Fruit fly (Drosophila melanogaster) whole organism, embryonic: ENCODE data around the gene MED14.

Experiments used
- Bgb ChIP-seq: fragments of 200-800 bp; sonication (Bioruptor generic); IDR thresholded peaks from 2 replicates; pipeline ENCODE4 v1.3.6; 2022; ENCODE audit warnings: missing biosample characterization, missing genetic modification characterization; ENCODE audit not compliant: partially characterized antibody
- BtbVII ChIP-seq: fragments of 200-800 bp; sonication (Bioruptor generic); optimal IDR thresholded peaks from 3 replicates; lab custom pipeline; 2017; ENCODE audit warnings: missing biosample characterization, mild to moderate bottlenecking, missing genetic modification characterization
- CG10366 ChIP-seq: fragments of 200-800 bp; sonication (Bioruptor generic); IDR thresholded peaks from 2 replicates; pipeline ENCODE4 v1.3.6; 2022; ENCODE audit warnings: missing biosample characterization, missing genetic modification characterization
- CG12104 ChIP-seq: fragments of 200-800 bp; sonication (Bioruptor generic); optimal IDR thresholded peaks from 3 replicates; lab custom pipeline; 2016; ENCODE audit warnings: missing biosample characterization, missing genetic modification characterization
- CG12391 ChIP-seq: fragments of 200-800 bp; sonication (Bioruptor generic); optimal IDR thresholded peaks from 3 replicates; lab custom pipeline; 2018; ENCODE audit warnings: missing biosample characterization, mild to moderate bottlenecking, missing genetic modification characterization, moderate library complexity
- CG12769 ChIP-seq: fragments of 200-800 bp; sonication (Bioruptor generic); optimal IDR thresholded peaks from 2 replicates; lab custom pipeline; 2019; ENCODE audit warnings: missing biosample characterization, mild to moderate bottlenecking, missing genetic modification characterization, moderate library complexity
- CG13775 ChIP-seq: fragments of 200-800 bp; sonication (Bioruptor generic); optimal IDR thresholded peaks from 3 replicates; lab custom pipeline; 2017; ENCODE audit warnings: missing biosample characterization, mild to moderate bottlenecking, missing genetic modification characterization
- CG14014 ChIP-seq: fragments of 200-800 bp; sonication (Bioruptor generic); IDR thresholded peaks from 2 replicates; pipeline ENCODE4 v1.3.6; 2022; ENCODE audit warnings: missing biosample characterization, missing genetic modification characterization
- CG16779 ChIP-seq: fragments of 200-800 bp; sonication (Bioruptor generic); IDR thresholded peaks from 2 replicates; pipeline ENCODE4 v1.3.6; 2022; ENCODE audit warnings: missing biosample characterization, missing genetic modification characterization
- CG16815 ChIP-seq: fragments of 200-800 bp; sonication (Bioruptor generic); optimal IDR thresholded peaks from 3 replicates; lab custom pipeline; 2017; ENCODE audit warnings: missing biosample characterization, mild to moderate bottlenecking, missing genetic modification characterization
- CG16863 ChIP-seq: fragments of 200-800 bp; sonication (Bioruptor generic); optimal IDR thresholded peaks from 3 replicates; lab custom pipeline; 2016; ENCODE audit warnings: missing biosample characterization, missing genetic modification characterization
- CG17359 ChIP-seq: fragments of 200-800 bp; sonication (Bioruptor generic); optimal IDR thresholded peaks from 3 replicates; lab custom pipeline; 2018; ENCODE audit warnings: missing biosample characterization, mild to moderate bottlenecking, missing genetic modification characterization, moderate library complexity
- CG2202 ChIP-seq: fragments of 200-800 bp; sonication (Bioruptor generic); optimal IDR thresholded peaks from 2 replicates; lab custom pipeline; 2018; ENCODE audit warnings: missing biosample characterization, mild to moderate bottlenecking, missing genetic modification characterization
- CG4424 ChIP-seq: fragments of 200-800 bp; sonication (Bioruptor generic); optimal IDR thresholded peaks from 3 replicates; lab custom pipeline; 2016; ENCODE audit warnings: missing biosample characterization, missing genetic modification characterization
- CG5245 ChIP-seq: fragments of 200-800 bp; sonication (Bioruptor generic); optimal IDR thresholded peaks from 3 replicates; lab custom pipeline; 2016; ENCODE audit warnings: missing biosample characterization, missing genetic modification characterization
- CG6254 ChIP-seq: fragments of 200-800 bp; sonication (Bioruptor generic); optimal IDR thresholded peaks from 3 replicates; lab custom pipeline; 2017; ENCODE audit warnings: mild to moderate bottlenecking, missing biosample characterization, missing genetic modification reagents, missing genetic modification characterization
- CG7372 ChIP-seq: fragments of 200-800 bp; sonication (Bioruptor generic); IDR thresholded peaks from 2 replicates; pipeline ENCODE4 v1.3.6; 2022; ENCODE audit warnings: missing biosample characterization, missing genetic modification characterization
- CG8478 ChIP-seq: fragments of >200 bp; optimal IDR thresholded peaks from 2 replicates; lab custom pipeline; 2018
- Camta ChIP-seq: fragments of 200-800 bp; sonication (Bioruptor generic); optimal IDR thresholded peaks from 2 replicates; lab custom pipeline; 2016; ENCODE audit warnings: missing biosample characterization, missing genetic modification characterization
- Dad ChIP-seq: fragments of 200-800 bp; sonication (Bioruptor generic); optimal IDR thresholded peaks from 3 replicates; lab custom pipeline; 2016; ENCODE audit warnings: missing biosample characterization, missing genetic modification characterization
- Dip2 ChIP-seq: fragments of 200-800 bp; sonication (Bioruptor generic); IDR thresholded peaks from 2 replicates; pipeline ENCODE4 v1.3.6; 2022; ENCODE audit warnings: missing biosample characterization, missing genetic modification characterization
- Dref ChIP-seq: fragments of 200-800 bp; sonication (Bioruptor generic); IDR thresholded peaks from 2 replicates; pipeline ENCODE4 v1.3.6; 2022; ENCODE audit warnings: missing biosample characterization, missing genetic modification characterization
- Hand ChIP-seq: fragments of 200-800 bp; sonication (Bioruptor generic); optimal IDR thresholded peaks from 2 replicates; lab custom pipeline; 2017; ENCODE audit warnings: mild to moderate bottlenecking, missing biosample characterization, missing genetic modification reagents, missing genetic modification characterization
- Meics ChIP-seq: fragments of 200-800 bp; sonication (Bioruptor generic); optimal IDR thresholded peaks from 2 replicates; lab custom pipeline; 2017; ENCODE audit warnings: missing biosample characterization, mild to moderate bottlenecking, missing genetic modification characterization
- Neu2 ChIP-seq: fragments of 200-800 bp; sonication (Bioruptor generic); optimal IDR thresholded peaks from 3 replicates; lab custom pipeline; 2016; ENCODE audit warnings: missing biosample characterization, missing genetic modification characterization, borderline replicate concordance
- Nf-YB ChIP-seq: fragments of 200-800 bp; sonication (Bioruptor generic); optimal IDR thresholded peaks from 3 replicates; lab custom pipeline; 2019; ENCODE audit warnings: missing biosample characterization, mild to moderate bottlenecking, missing genetic modification characterization, moderate library complexity
- Trl ChIP-seq, 3 experiments: fragments of >200 bp in 2 of 3; fragments of 200-800 bp in 1 of 3; sonication (Bioruptor generic) in 1 of 3; optimal IDR thresholded peaks; 2 replicates in 1 of 3; 3 replicates in 2 of 3; lab custom pipeline; 2016 to 2017; ENCODE audit warnings: missing biosample characterization in 1 of 3, missing genetic modification characterization in 1 of 3
- chm ChIP-seq: fragments of 200-800 bp; sonication (Bioruptor generic); IDR thresholded peaks from 2 replicates; pipeline ENCODE4 v1.3.6; 2022; ENCODE audit warnings: missing biosample characterization, missing genetic modification characterization
- crc ChIP-seq: fragments of 200-800 bp; sonication (Bioruptor generic); optimal IDR thresholded peaks from 2 replicates; lab custom pipeline; 2016; ENCODE audit warnings: missing biosample characterization, missing genetic modification characterization
- crp ChIP-seq, 2 experiments: fragments of 200-800 bp; sonication (Bioruptor generic); optimal IDR thresholded peaks; 2 replicates in 1 of 2; 3 replicates in 1 of 2; lab custom pipeline; 2017; ENCODE audit warnings: missing biosample characterization in 2 of 2, missing genetic modification characterization in 2 of 2, mild to moderate bottlenecking in 1 of 2, moderate library complexity in 1 of 2
- exex ChIP-seq: fragments of 200-800 bp; sonication (Bioruptor generic); optimal IDR thresholded peaks from 4 replicates; lab custom pipeline; 2018; ENCODE audit warnings: missing biosample characterization, mild to moderate bottlenecking, missing genetic modification characterization, moderate library complexity
- eyg ChIP-seq: fragments of 200-800 bp; sonication (Bioruptor generic); optimal IDR thresholded peaks from 3 replicates; lab custom pipeline; 2016; ENCODE audit warnings: missing biosample characterization, missing genetic modification characterization
- her ChIP-seq: fragments of 200-800 bp; sonication (Bioruptor generic); optimal IDR thresholded peaks from 2 replicates; lab custom pipeline; 2016; ENCODE audit warnings: missing biosample characterization, missing genetic modification characterization
- hkb ChIP-seq, 2 experiments: fragments of 200-800 bp in 1 of 2; fragments of >200 bp in 1 of 2; sonication (Bioruptor generic) in 1 of 2; IDR thresholded peaks in 1 of 2; optimal IDR thresholded peaks in 1 of 2; 2 replicates each; pipeline versions ENCODE4 v1.3.6 to Lab custom; 2017 to 2022; ENCODE audit warnings: missing biosample characterization in 1 of 2, missing genetic modification characterization in 1 of 2
- inv ChIP-seq: fragments of 200-800 bp; sonication (Bioruptor generic); IDR thresholded peaks from 2 replicates; pipeline ENCODE4 v1.3.6; 2022; ENCODE audit warnings: missing biosample characterization, missing genetic modification characterization; ENCODE audit not compliant: partially characterized antibody
- mam ChIP-seq: fragments of 200-800 bp; sonication (Bioruptor generic); optimal IDR thresholded peaks from 3 replicates; lab custom pipeline; 2016; ENCODE audit warnings: missing biosample characterization, missing genetic modification characterization
- mld ChIP-seq: fragments of 200-800 bp; sonication (Bioruptor generic); IDR thresholded peaks from 3 replicates; pipeline ENCODE4 v1.3.6; 2022; ENCODE audit warnings: missing biosample characterization, missing genetic modification characterization; ENCODE audit not compliant: partially characterized antibody
- nau ChIP-seq: fragments of 200-800 bp; sonication (Bioruptor generic); optimal IDR thresholded peaks from 3 replicates; lab custom pipeline; 2017; ENCODE audit warnings: missing biosample characterization, mild to moderate bottlenecking, missing genetic modification characterization, missing genetic modification reagents
- pfk ChIP-seq: fragments of 200-800 bp; sonication (Bioruptor generic); optimal IDR thresholded peaks from 2 replicates; lab custom pipeline; 2018; ENCODE audit warnings: missing biosample characterization, mild to moderate bottlenecking, missing genetic modification characterization, moderate library complexity
- row ChIP-seq: fragments of 200-800 bp; sonication (Bioruptor generic); IDR thresholded peaks from 3 replicates; pipeline ENCODE4 v1.3.6; 2022; ENCODE audit warnings: missing biosample characterization, missing genetic modification characterization
- scrt ChIP-seq: fragments of 200-800 bp; sonication (Bioruptor generic); optimal IDR thresholded peaks from 2 replicates; lab custom pipeline; 2018; ENCODE audit warnings: missing biosample characterization, mild to moderate bottlenecking, missing genetic modification characterization, moderate library complexity
- sim ChIP-seq: fragments of 200-800 bp; sonication (Bioruptor generic); IDR thresholded peaks from 2 replicates; pipeline ENCODE4 v1.3.6; 2022; ENCODE audit warnings: missing biosample characterization, missing genetic modification characterization
- tll ChIP-seq, 2 experiments: fragments of 200-800 bp in 1 of 2; fragments of >200 bp in 1 of 2; sonication (Bioruptor generic) in 1 of 2; optimal IDR thresholded peaks; 2 replicates each; lab custom pipeline; 2017 to 2019; ENCODE audit warnings: missing biosample characterization in 2 of 2, missing genetic modification characterization in 2 of 2, mild to moderate bottlenecking in 1 of 2, moderate library complexity in 1 of 2
- tna ChIP-seq: fragments of 200-800 bp; sonication (Bioruptor generic); IDR thresholded peaks from 2 replicates; pipeline ENCODE4 v1.3.6; 2022; ENCODE audit warnings: missing biosample characterization, missing genetic modification characterization; ENCODE audit not compliant: partially characterized antibody
- twi ChIP-seq: fragments of 200-800 bp; optimal IDR thresholded peaks from 2 replicates; lab custom pipeline; 2019; ENCODE audit warnings: missing biosample characterization, mild to moderate bottlenecking, missing genetic modification characterization, moderate library complexity
- tx ChIP-seq: fragments of 200-800 bp; sonication (Bioruptor generic); optimal IDR thresholded peaks from 2 replicates; lab custom pipeline; 2016; ENCODE audit warnings: missing biosample characterization, missing genetic modification characterization
- usp ChIP-seq: fragments of >200 bp; optimal IDR thresholded peaks from 2 replicates; lab custom pipeline; 2017; ENCODE audit warnings: missing biosample characterization, missing genetic modification characterization
- yki ChIP-seq: fragments of >200 bp; optimal IDR thresholded peaks from 3 replicates; lab custom pipeline; 2018

The MED14 gene

DNA sequence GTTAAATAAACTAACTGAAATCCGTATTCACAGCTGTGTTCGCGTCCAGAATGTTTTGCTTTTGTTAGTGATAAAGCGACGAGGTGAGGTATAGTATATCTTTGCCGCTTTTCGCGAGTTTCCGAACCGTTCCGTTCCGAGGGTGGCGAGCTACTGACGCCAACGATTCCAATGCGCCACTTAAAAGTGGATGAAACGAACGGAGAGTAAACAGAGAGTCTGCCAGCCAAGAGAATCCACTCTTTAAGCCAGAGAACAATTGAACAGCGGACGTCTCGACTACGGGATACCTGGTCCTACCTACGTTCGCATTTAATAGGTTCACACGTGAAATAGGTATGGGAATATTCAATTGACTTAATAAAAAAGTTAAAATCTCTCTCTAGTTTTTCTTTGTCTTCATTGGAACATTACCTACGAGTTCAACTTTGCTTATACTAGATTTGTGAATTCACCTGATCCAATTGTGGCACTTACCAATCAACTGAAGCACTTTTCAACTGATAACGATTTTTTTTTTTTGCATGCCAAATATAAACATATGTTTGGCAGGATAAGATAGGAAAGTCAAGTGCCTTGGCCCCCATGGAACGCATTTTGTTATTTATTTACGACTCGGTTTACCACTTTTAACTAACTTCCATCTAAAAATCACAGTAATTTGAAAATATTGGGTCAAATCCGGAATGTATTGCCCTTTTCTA, 11.0 kb downstream of the MED14 start, which contains the start of gene CG13893 (continued):
- 0 out of 2 replicates have a peak, but pooled peaks have one; percentile 26 for TF ChIP-seq Dref (GFP tag; lab: Robert Waterston, UW)
- peak; percentile 84 for TF ChIP-seq chm (GFP tag; lab: Robert Waterston, UW)
- no peak for TF ChIP-seq Neu2 (GFP tag; lab: Kevin White, UChicago)
- TF ChIP-seq yki: no peak
- TF ChIP-seq Camta (GFP tag; lab: Kevin White, UChicago): no peak
- peak; percentile 32 for TF ChIP-seq BtbVII (GFP tag; lab: Kevin White, UChicago)
- TF ChIP-seq CG16863 (GFP tag; lab: Kevin White, UChicago): peak; percentile 9
- TF ChIP-seq CG16779 (GFP tag; lab: Robert Waterston, UW): peak; percentile 66; the same call in 1 of the 2 replicates
- TF ChIP-seq her (GFP tag; lab: Kevin White, UChicago): peak; percentile 61
- peak; percentile 68; the same call in 1 of the 2 replicates for TF ChIP-seq Bgb (GFP tag; lab: Robert Waterston, UW)
- TF ChIP-seq crp (GFP tag; optimal IDR thresholded peaks at IDR 0.05; lab: Kevin White, UChicago): peak in 1 of 2 experiments; percentile 0
- TF ChIP-seq CG5245 (GFP tag; lab: Kevin White, UChicago): no peak
- TF ChIP-seq CG13775 (GFP tag; lab: Kevin White, UChicago): no peak
- no peak for TF ChIP-seq tx (GFP tag; lab: Kevin White, UChicago)
- TF ChIP-seq crc (GFP tag; lab: Kevin White, UChicago): no peak
- TF ChIP-seq pfk (GFP tag; lab: Kevin White, UChicago): peak; percentile 88
- TF ChIP-seq CG12391 (tag; lab: Kevin White, UChicago): peak; percentile 0
- TF ChIP-seq scrt: no peak
- no peak for TF ChIP-seq Nf-YB (GFP tag; lab: Kevin White, UChicago)
- TF ChIP-seq Dip2: no peak
- peak; percentile 8 for TF ChIP-seq Dad (GFP tag; lab: Kevin White, UChicago)
- no peak for TF ChIP-seq tll (GFP tag; optimal IDR thresholded peaks at IDR 0.05; lab: Kevin White, UChicago)
- TF ChIP-seq nau (GFP tag; lab: Kevin White, UChicago): no peak
- peak; percentile 74 for TF ChIP-seq CG12769 (tag; lab: Kevin White, UChicago)
- no peak for TF ChIP-seq sim
- no peak for TF ChIP-seq hkb (optimal IDR thresholded peaks at IDR 0.05; lab: Kevin White, UChicago)
- peak; percentile 62; the same call in 1 of the 2 replicates for TF ChIP-seq hkb (GFP tag; IDR thresholded peaks at IDR 0.05; lab: Robert Waterston, UW)
- no peak for TF ChIP-seq CG7372 (GFP tag; lab: Robert Waterston, UW)
- TF ChIP-seq usp (GFP tag; lab: Kevin White, UChicago): no peak
- peak; percentile 93 to 94 for TF ChIP-seq Trl (optimal IDR thresholded peaks at IDR 0.05; lab: Kevin White, UChicago)
- TF ChIP-seq Trl (GFP tag; optimal IDR thresholded peaks at IDR 0.05; lab: Kevin White, UChicago): no peak
- TF ChIP-seq inv (GFP tag; lab: Robert Waterston, UW): no peak
- TF ChIP-seq CG4424 (GFP tag; lab: Kevin White, UChicago): no peak
- no peak for TF ChIP-seq CG6254 (GFP tag; lab: Kevin White, UChicago)
- peak; percentile 52 for TF ChIP-seq eyg (GFP tag; lab: Kevin White, UChicago)
- no peak for TF ChIP-seq CG16815 (GFP tag; lab: Kevin White, UChicago)
- TF ChIP-seq Hand (GFP tag; lab: Kevin White, UChicago): peak; percentile 17
- no peak for TF ChIP-seq twi (tag; lab: Kevin White, UChicago)
- 0 out of 3 replicates have a peak, but pooled peaks have one; percentile 31 for TF ChIP-seq mld (GFP tag; lab: Robert Waterston, UW)
- no peak for TF ChIP-seq CG10366 (GFP tag; lab: Robert Waterston, UW)
- peak; percentile 29 for TF ChIP-seq exex (tag; lab: Kevin White, UChicago)
- TF ChIP-seq CG2202 (tag; lab: Kevin White, UChicago): no peak
- peak; percentile 5 for TF ChIP-seq CG12104 (GFP tag; lab: Kevin White, UChicago)
- peak; percentile 96 for TF ChIP-seq row (GFP tag; lab: Robert Waterston, UW)
- peak; percentile 51; the same call in 1 of the 2 replicates for TF ChIP-seq tna (GFP tag; lab: Robert Waterston, UW)
- TF ChIP-seq CG14014 (GFP tag; lab: Robert Waterston, UW): peak; percentile 59; the same call in 1 of the 2 replicates
- peak; percentile 18 for TF ChIP-seq CG17359 (tag; lab: Kevin White, UChicago)
- TF ChIP-seq Meics (GFP tag; lab: Kevin White, UChicago): peak; percentile 32
- TF ChIP-seq mam (GFP tag; lab: Kevin White, UChicago): peak; percentile 48
- no peak for TF ChIP-seq CG8478 (lab: Kevin White, UChicago)
